Worm (Caenorhabditis elegans): ENCODE data around the gene hpo-18.

Gene hpo-18

DNA sequence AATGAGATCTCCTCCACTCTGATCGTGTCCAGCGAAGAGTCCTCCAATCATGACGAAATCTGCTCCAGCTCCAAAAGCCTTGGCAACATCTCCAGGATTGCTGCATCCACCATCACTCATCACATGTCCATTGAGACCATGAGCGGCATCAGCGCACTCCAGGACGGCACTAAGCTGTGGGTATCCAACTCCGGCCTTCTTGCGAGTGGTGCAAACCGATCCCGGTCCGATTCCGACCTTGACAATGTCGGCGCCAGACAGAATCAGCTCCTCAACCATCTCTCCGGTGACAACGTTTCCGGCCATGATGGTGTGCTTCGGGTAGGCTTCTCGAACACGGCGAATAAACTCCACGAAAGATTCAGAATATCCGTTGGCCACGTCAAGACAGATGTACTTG is 24.3 kb upstream of the hpo-18 start:
- no peak for TF ChIP-seq nhr-237 (tag; optimal IDR thresholded peaks at IDR 0.05)
- no peak for TF ChIP-seq lsy-2 (tag; optimal IDR thresholded peaks at IDR 0.05)
- no peak for TF ChIP-seq nhr-23 (tag; optimal IDR thresholded peaks at IDR 0.05)
- TF ChIP-seq dmd-4 (tag; optimal IDR thresholded peaks at IDR 0.05), result no peak
- no peak for TF ChIP-seq fos-1 (tag; optimal IDR thresholded peaks at IDR 0.05)
- no peak for TF ChIP-seq skn-1 (tag; optimal IDR thresholded peaks at IDR 0.05)
- TF ChIP-seq alr-1 (tag; optimal IDR thresholded peaks at IDR 0.05), result no peak
- no peak for TF ChIP-seq crh-2 (tag; optimal IDR thresholded peaks at IDR 0.05)
- TF ChIP-seq nhr-77 (tag; optimal IDR thresholded peaks at IDR 0.05), result no peak
- TF ChIP-seq ceh-16 (tag; optimal IDR thresholded peaks at IDR 0.05), result no peak
- TF ChIP-seq nhr-21 (tag; optimal IDR thresholded peaks at IDR 0.05), result no peak
- no peak for TF ChIP-seq mdl-1 (tag; optimal IDR thresholded peaks at IDR 0.05)
- no peak for TF ChIP-seq nhr-12 (tag; optimal IDR thresholded peaks at IDR 0.05)
- TF ChIP-seq mab-5 (tag; optimal IDR thresholded peaks at IDR 0.05), result no peak
- no peak for TF ChIP-seq sma-3 (GFP tag; optimal IDR thresholded peaks at IDR 0.05)

- TF ChIP-seq mab-5 (tag; optimal IDR thresholded peaks at IDR 0.05) (no peak), peb-1 (tag; optimal IDR thresholded peaks at IDR 0.05) (no peak), ztf-1 (GFP tag; conservative IDR thresholded peaks at IDR 0.05) (no peak), egl-27 (tag; optimal IDR thresholded peaks at IDR 0.05) (no peak), lin-13 (GFP tag; optimal IDR thresholded peaks at IDR 0.05) (no peak), elt-1 (tag; optimal IDR thresholded peaks at IDR 0.05) (no peak), unc-62 (GFP tag; optimal IDR thresholded peaks at IDR 0.05) (no peak), sem-4 (tag; optimal IDR thresholded peaks at IDR 0.05) (no peak), nhr-25 (tag; optimal IDR thresholded peaks at IDR 0.05) (no peak), lsy-2 (tag; optimal IDR thresholded peaks at IDR 0.05) (no peak), ceh-16 (tag; optimal IDR thresholded peaks at IDR 0.05) (no peak), mdl-1 (tag; optimal IDR thresholded peaks at IDR 0.05) (no peak), ztf-4 (tag; optimal IDR thresholded peaks at IDR 0.05) (no peak), fos-1 (tag; optimal IDR thresholded peaks at IDR 0.05) (no peak), nhr-12 (tag; optimal IDR thresholded peaks at IDR 0.05) (no peak), ZK546.5 (tag; optimal IDR thresholded peaks at IDR 0.05) (no peak), nhr-6 (tag; optimal IDR thresholded peaks at IDR 0.05) (no peak), ceh-82 (tag; optimal IDR thresholded peaks at IDR 0.05) (no peak), ztf-11 (tag; optimal IDR thresholded peaks at IDR 0.05) (no peak)
These were observed 20.2 kb upstream of the hpo-18 start, which contains the start of gene F32D1.11 for ce11 chrV:4366440-4366839. F32D1.11 (minus strand) TSS chrV:4366540.

- TF ChIP-seq mab-5 (tag; optimal IDR thresholded peaks at IDR 0.05), result no peak
- no peak for TF ChIP-seq R02D3.7 (tag; optimal IDR thresholded peaks at IDR 0.05)
- no peak for TF ChIP-seq F13H6.1 (tag; optimal IDR thresholded peaks at IDR 0.05)
- TF ChIP-seq alr-1 (tag; optimal IDR thresholded peaks at IDR 0.05), result no peak
- TF ChIP-seq sma-3 (GFP tag; optimal IDR thresholded peaks at IDR 0.05), result no peak
- TF ChIP-seq ztf-1 (GFP tag; conservative IDR thresholded peaks at IDR 0.05), result no peak
- TF ChIP-seq dmd-4 (tag; optimal IDR thresholded peaks at IDR 0.05), result no peak
These were observed 18.3 kb upstream of the hpo-18 start, which contains the start of gene grl-13 for ce11 chrV:4364517-4364916. grl-13 (minus strand) TSS chrV:4364617.

DNA sequence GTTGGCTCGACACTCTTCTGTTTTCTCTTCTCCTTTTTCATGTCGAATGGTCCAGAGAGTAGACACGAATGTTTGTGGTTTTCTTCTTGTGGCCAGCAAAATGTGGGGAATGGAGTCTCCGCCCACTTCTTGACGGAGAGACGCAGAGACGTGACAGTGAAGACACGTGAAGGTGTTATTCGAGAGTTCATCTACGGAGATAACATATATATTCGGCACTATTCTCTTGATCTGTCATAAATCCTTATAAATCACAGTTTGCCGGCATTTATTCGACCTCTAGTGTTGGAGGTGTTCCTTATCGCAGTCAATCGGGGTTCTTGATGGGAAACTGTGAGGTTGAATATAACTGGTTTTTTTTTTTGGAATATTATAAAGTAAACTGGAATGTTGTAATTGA is 15.3 kb upstream of the hpo-18 start, which contains the start of gene F32D1.3:
TSS of gene F32D1.3 (minus strand) at position 65 of the 400 bp plus-strand sequence.
- no peak for TF ChIP-seq dmd-4 (tag; optimal IDR thresholded peaks at IDR 0.05)
- peak; percentile 53 for TF ChIP-seq sma-9 (GFP tag; optimal IDR thresholded peaks at IDR 0.05)
- no peak for TF ChIP-seq sma-9 (tag; optimal IDR thresholded peaks at IDR 0.05)
- peak in 1 of 2 experiments; percentile 31 for TF ChIP-seq mdl-1 (tag; optimal IDR thresholded peaks at IDR 0.05)
- TF ChIP-seq ceh-16 (tag; optimal IDR thresholded peaks at IDR 0.05), result peak; percentile 43
- peak; percentile 10 for TF ChIP-seq elt-1 (tag; optimal IDR thresholded peaks at IDR 0.05)
- no peak for TF ChIP-seq ztf-11 (tag; optimal IDR thresholded peaks at IDR 0.05)
- TF ChIP-seq nhr-25 (tag; optimal IDR thresholded peaks at IDR 0.05), result peak; percentile 31

DNA sequence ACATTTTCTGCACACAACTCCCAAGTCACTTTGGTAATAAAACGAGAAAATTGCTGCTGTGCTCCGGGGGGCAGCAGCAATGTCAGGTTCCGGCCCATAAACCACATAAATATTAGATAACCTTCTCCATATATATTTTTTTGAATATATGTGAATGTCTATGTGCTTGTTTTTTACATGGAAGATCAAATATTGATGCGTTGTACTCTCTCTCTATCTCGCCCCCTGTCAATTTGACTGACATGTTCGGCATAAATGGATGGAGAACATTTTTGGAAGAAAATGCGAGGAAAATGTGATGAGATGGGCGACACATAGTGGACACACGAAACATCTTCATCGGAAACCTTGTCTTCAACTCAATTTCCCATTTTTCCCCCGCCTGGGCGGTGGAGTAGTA is 13.8 kb upstream of the hpo-18 start:
- TF ChIP-seq sma-3 (GFP tag; optimal IDR thresholded peaks at IDR 0.05) (no peak), skn-1 (tag; optimal IDR thresholded peaks at IDR 0.05) (no peak), nhr-77 (tag; optimal IDR thresholded peaks at IDR 0.05) (no peak), ztf-1 (GFP tag; conservative IDR thresholded peaks at IDR 0.05) (no peak), fos-1 (tag; optimal IDR thresholded peaks at IDR 0.05) (no peak), nhr-12 (tag; optimal IDR thresholded peaks at IDR 0.05) (no peak), nhr-23 (tag; optimal IDR thresholded peaks at IDR 0.05) (no peak), nhr-21 (tag; optimal IDR thresholded peaks at IDR 0.05) (no peak), dmd-4 (tag; optimal IDR thresholded peaks at IDR 0.05) (no peak), lin-13 (GFP tag; optimal IDR thresholded peaks at IDR 0.05) (no peak), R02D3.7 (tag; optimal IDR thresholded peaks at IDR 0.05) (no peak)
